Worm (Caenorhabditis elegans): ENCODE data around the gene B0478.3.
A peak's percentile ranks its signal among the peaks of the same experiment; 100 is the strongest.

- TF ChIP-seq ztf-29 (GFP tag; IDR thresholded peaks at IDR 0.05) (no peak), flt-1 (GFP tag; IDR thresholded peaks at IDR 0.05) (no peak), cog-1 (tag; optimal IDR thresholded peaks at IDR 0.05) (peak; percentile 17), tab-1 (GFP tag; IDR thresholded peaks at IDR 0.05) (no peak), ztf-23 (GFP tag; IDR thresholded peaks at IDR 0.05) (0 out of 2 replicates have a peak, but pooled peaks have one; percentile 18), klf-2 (GFP tag; conservative IDR thresholded peaks at IDR 0.05) (no peak), T22C8.4 (GFP tag; IDR thresholded peaks at IDR 0.05) (no peak), med-1 (GFP tag; optimal IDR thresholded peaks at IDR 0.05; ENCODE audit: insufficient read depth) (no peak), ref-1 (GFP tag; conservative IDR thresholded peaks at IDR 0.05) (no peak)
Measured at ce11 chrIV:6919318-6919717, 45.1 kb downstream of the B0478.3 start, which contains the start of gene ruvb-2.

All from whole organism, midembryonic.